Worm (Caenorhabditis elegans): Measurements from ENCODE around the gene W07G4.8.

- TF ChIP-seq pha-4 (tag; optimal IDR thresholded peaks at IDR 0.05) (no peak), sdc-2 (tag; optimal IDR thresholded peaks at IDR 0.05) (no peak), elt-2 (tag; optimal IDR thresholded peaks at IDR 0.05) (no peak), madf-2 (tag; optimal IDR thresholded peaks at IDR 0.05) (no peak), ceh-24 (tag; optimal IDR thresholded peaks at IDR 0.05) (no peak), pqm-1 (tag; optimal IDR thresholded peaks at IDR 0.05) (no peak), dve-1 (tag; optimal IDR thresholded peaks at IDR 0.05) (no peak), fax-1 (tag; optimal IDR thresholded peaks at IDR 0.05) (no peak)
Observed at ce11 chrV:13047574-13048030, 1.8 kb downstream of the W07G4.8 start, which contains the start of gene W07G4.5.

All from whole organism, late embryonic.